Worm (Caenorhabditis elegans) whole organism, early embryonic: ENCODE results near the gene ZK632.2.

Experiments used
- B0310.2 ChIP-seq: sonication (generic microtip); optimal IDR thresholded peaks from 2 replicates; lab custom pipeline; 2016; ENCODE audit warnings: mild to moderate bottlenecking, missing genetic modification characterization, missing compliant biosample characterization
- F13C5.2 ChIP-seq: sonication (generic microtip); optimal IDR thresholded peaks from 2 replicates; lab custom pipeline; 2017; ENCODE audit warnings: mild to moderate bottlenecking, missing genetic modification characterization, inconsistent platforms, missing compliant biosample characterization
- aly-1 ChIP-seq: sonication (generic microtip); optimal IDR thresholded peaks from 2 replicates; lab custom pipeline; 2016; ENCODE audit warnings: missing genetic modification characterization, missing compliant biosample characterization
- ama-1 ChIP-seq: fragments of 150-350 bp; optimal IDR thresholded peaks from 2 replicates; lab custom pipeline; 2014
- ceh-13 ChIP-seq: fragments of 200-800 bp; sonication (Bioruptor generic); optimal IDR thresholded peaks from 2 replicates; lab custom pipeline; 2018; ENCODE audit warnings: mild to moderate bottlenecking, missing genetic modification characterization, missing compliant biosample characterization
- ceh-36 ChIP-seq: sonication (generic microtip); optimal IDR thresholded peaks from 2 replicates; lab custom pipeline; 2016; ENCODE audit warnings: missing genetic modification characterization, inconsistent platforms, missing compliant biosample characterization
- ets-7 ChIP-seq: sonication (generic microtip); optimal IDR thresholded peaks from 2 replicates; lab custom pipeline; 2016; ENCODE audit warnings: missing genotype, missing genetic modification characterization, missing compliant biosample characterization
- flt-1 ChIP-seq: fragments of 200-800 bp; sonication (Bioruptor generic); IDR thresholded peaks from 2 replicates; pipeline ENCODE4 v1.3.6; 2022; ENCODE audit warnings: missing genetic modification characterization, missing compliant biosample characterization
- hmbx-1 ChIP-seq: sonication (generic microtip); optimal IDR thresholded peaks from 2 replicates; lab custom pipeline; 2016; ENCODE audit warnings: mild to moderate bottlenecking, missing genetic modification characterization, missing compliant biosample characterization
- hmg-4 ChIP-seq: fragments of 200-800 bp; sonication (Bioruptor generic); optimal IDR thresholded peaks from 2 replicates; lab custom pipeline; 2018; ENCODE audit warnings: mild to moderate bottlenecking, missing genetic modification characterization, missing compliant biosample characterization
- hnd-1 ChIP-seq: sonication (generic microtip); optimal IDR thresholded peaks from 2 replicates; lab custom pipeline; 2016; ENCODE audit warnings: missing genetic modification characterization, missing compliant biosample characterization
- pes-1 ChIP-seq: fragments of 200-800 bp; sonication (Bioruptor generic); IDR thresholded peaks from 2 replicates; pipeline ENCODE4 v1.3.6; 2022; ENCODE audit warnings: missing genetic modification reagents, missing genetic modification characterization, missing compliant biosample characterization
- scrt-1 ChIP-seq: fragments of 200-800 bp; sonication (Bioruptor generic); IDR thresholded peaks from 2 replicates; pipeline ENCODE4 v1.3.6; 2022; ENCODE audit warnings: missing genetic modification characterization, missing compliant biosample characterization
- sea-1 ChIP-seq: fragments of 200-800 bp; sonication (Bioruptor generic); conservative IDR thresholded peaks from 2 replicates; pipeline ENCODE4 v1.3.6; 2022; ENCODE audit warnings: missing genetic modification characterization, missing compliant biosample characterization
- tbx-11 ChIP-seq: fragments of 200-800 bp; sonication (Bioruptor generic); IDR thresholded peaks from 2 replicates; pipeline ENCODE4 v1.3.6; 2022; ENCODE audit warnings: missing genetic modification characterization, missing compliant biosample characterization
- tbx-37 ChIP-seq: fragments of 200-800 bp; sonication (Bioruptor generic); conservative IDR thresholded peaks from 2 replicates; pipeline ENCODE4 v1.3.6; 2022; ENCODE audit warnings: missing genetic modification reagents, missing genetic modification characterization, missing compliant biosample characterization
- tra-4 ChIP-seq: sonication (generic microtip); optimal IDR thresholded peaks from 2 replicates; lab custom pipeline; 2017; ENCODE audit warnings: missing genetic modification characterization, missing compliant biosample characterization

Gene ZK632.2

DNA sequence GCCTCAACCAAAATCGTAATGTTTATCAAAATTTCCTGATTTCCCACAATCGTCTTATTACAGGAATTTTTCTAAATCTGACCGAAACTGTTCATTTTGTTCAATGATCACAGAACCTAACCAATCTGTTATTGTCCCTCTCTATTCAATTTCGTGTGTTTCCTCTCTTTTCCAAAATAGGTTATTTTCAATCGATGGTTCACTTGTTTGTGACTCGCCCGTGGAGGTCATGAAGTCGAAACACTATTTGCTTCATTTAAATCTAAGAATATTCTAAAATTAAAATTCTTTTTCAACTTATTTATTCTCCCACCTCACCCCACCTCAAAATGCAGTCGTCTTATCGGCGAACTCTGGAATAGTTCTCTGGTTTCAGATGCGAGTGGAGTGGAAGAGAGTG, 52.0 kb downstream of the ZK632.2 start:
- TF ChIP-seq sea-1 (GFP tag; lab: Robert Waterston, UW) = no peak
- TF ChIP-seq tbx-37 (GFP tag; lab: Robert Waterston, UW) = no peak
- no peak for TF ChIP-seq hmg-4 (GFP tag; lab: Kevin White, UChicago)
- no peak for TF ChIP-seq ets-7 (tag; lab: Kevin White, UChicago)
- TF ChIP-seq F13C5.2 (tag; lab: Kevin White, UChicago) = no peak
- TF ChIP-seq tra-4 = no peak
- no peak for TF ChIP-seq scrt-1
- TF ChIP-seq pes-1 (GFP tag; lab: Robert Waterston, UW) = no peak
- TF ChIP-seq aly-1 = no peak
- no peak for TF ChIP-seq ceh-13
- no peak for TF ChIP-seq flt-1 (GFP tag; lab: Robert Waterston, UW)
- TF ChIP-seq ceh-36 (tag; lab: Kevin White, UChicago) = no peak
- no peak for TF ChIP-seq B0310.2 (tag; lab: Kevin White, UChicago)
- TF ChIP-seq tbx-11 (GFP tag; lab: Robert Waterston, UW) = no peak
- no peak for TF ChIP-seq ama-1 (lab: Kevin White, UChicago)
- no peak for TF ChIP-seq hmbx-1 (tag; lab: Kevin White, UChicago)
- TF ChIP-seq hnd-1 = no peak

DNA sequence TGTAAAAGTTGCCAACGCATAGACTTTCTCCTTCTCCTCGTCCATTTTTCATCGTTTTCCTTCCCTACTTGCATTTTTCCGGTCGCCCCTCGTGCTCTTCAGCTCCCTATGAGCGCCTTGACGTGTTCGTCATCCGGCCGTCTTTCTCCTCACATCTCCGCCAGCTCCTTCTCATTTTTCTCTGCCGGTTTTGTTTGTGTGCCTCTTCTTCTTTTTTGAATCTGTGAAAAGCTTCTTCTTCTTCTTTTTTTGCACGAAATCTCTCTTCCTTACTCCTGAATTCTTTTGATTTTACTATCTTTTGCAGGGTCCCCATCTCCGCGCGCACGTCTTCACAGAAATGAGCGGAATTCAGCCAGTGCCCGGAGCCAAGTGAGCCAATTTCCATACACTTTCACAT, 52.6 kb downstream of the ZK632.2 start, which contains the start of gene K11H3.3:
Gene K11H3.3 (plus strand): TSS at position 308 of the 400 bp plus-strand sequence.
- TF ChIP-seq hmg-4 (GFP tag; lab: Kevin White, UChicago) (no peak), pes-1 (GFP tag; lab: Robert Waterston, UW) (no peak)
